Worm (Caenorhabditis elegans) whole organism, L1 larva: ENCODE data around the gene F54C9.7.

Source experiments
- C04F5.9 ChIP-seq: sonication (generic microtip); optimal IDR thresholded peaks from 2 replicates; lab custom pipeline; 2016; ENCODE audit warnings: missing genetic modification characterization, missing compliant biosample characterization
- C16A3.4 ChIP-seq: fragments of 150-350 bp; optimal IDR thresholded peaks from 2 replicates; lab custom pipeline; 2014; ENCODE audit warnings: missing biosample characterization, missing genetic modification characterization
- C34B4.2 ChIP-seq: sonication (generic microtip); optimal IDR thresholded peaks from 2 replicates; lab custom pipeline; 2017; ENCODE audit warnings: mild to moderate bottlenecking, missing genetic modification characterization, missing compliant biosample characterization
- F16B12.6 ChIP-seq: fragments of 150-350 bp; optimal IDR thresholded peaks from 2 replicates; lab custom pipeline; 2014; ENCODE audit warnings: missing biosample characterization, missing genetic modification characterization
- Y116A8C.19 ChIP-seq: sonication (generic microtip); optimal IDR thresholded peaks from 2 replicates; lab custom pipeline; 2016; ENCODE audit warnings: missing compliant biosample characterization, missing genetic modification characterization, borderline replicate concordance
- alr-1 ChIP-seq: fragments of 200-800 bp; sonication (Bioruptor generic); optimal IDR thresholded peaks from 2 replicates; lab custom pipeline; 2018; ENCODE audit warnings: borderline replicate concordance, mild to moderate bottlenecking, missing genetic modification characterization, missing compliant biosample characterization
- ama-1 ChIP-seq: fragments of 150-350 bp; optimal IDR thresholded peaks from 2 replicates; lab custom pipeline; 2014
- blmp-1 ChIP-seq: fragments of 150-350 bp; optimal IDR thresholded peaks from 2 replicates; lab custom pipeline; 2014; ENCODE audit warnings: missing biosample characterization, missing genetic modification characterization
- ceh-82 ChIP-seq, 3 experiments: fragments of 150-350 bp in 1 of 3; sonication (generic microtip) in 2 of 3; optimal IDR thresholded peaks; 2 replicates each; lab custom pipeline; 2014 to 2017; ENCODE audit warnings: missing biosample characterization in 3 of 3, missing genetic modification characterization in 3 of 3
- ceh-88 ChIP-seq: fragments of 200-800 bp; sonication (Bioruptor generic); IDR thresholded peaks from 2 replicates; pipeline ENCODE4 v1.3.6; 2022; ENCODE audit warnings: missing genetic modification characterization, missing compliant biosample characterization
- ces-1 ChIP-seq: fragments of 150-350 bp; optimal IDR thresholded peaks from 2 replicates; lab custom pipeline; 2014; ENCODE audit warnings: missing biosample characterization, missing genetic modification reagents, missing genetic modification characterization
- dpl-1 ChIP-seq, 3 experiments: fragments of 150-350 bp in 2 of 3; sonication (generic microtip) in 1 of 3; optimal IDR thresholded peaks; 2 replicates each; lab custom pipeline; 2014 to 2017; ENCODE audit warnings: missing biosample characterization in 3 of 3, missing genetic modification characterization in 3 of 3, missing genetic modification reagents in 3 of 3
- efl-1 ChIP-seq, 4 experiments: fragments of 150-350 bp; optimal IDR thresholded peaks in 3 of 4; peaks in 1 of 4; 1 replicate in 1 of 4; 2 replicates in 3 of 4; lab custom pipeline; 2014; ENCODE audit warnings: missing biosample characterization in 2 of 4, missing genetic modification characterization in 2 of 4, missing genetic modification reagents in 2 of 4
- efl-3 ChIP-seq: fragments of 200-800 bp; sonication (Bioruptor generic); optimal IDR thresholded peaks from 2 replicates; lab custom pipeline; 2018; ENCODE audit warnings: mild to moderate bottlenecking, missing genetic modification characterization, missing compliant biosample characterization
- egl-13 ChIP-seq: sonication (generic microtip); optimal IDR thresholded peaks from 2 replicates; lab custom pipeline; 2016; ENCODE audit warnings: missing genotype, missing genetic modification reagents, missing genetic modification characterization, missing compliant biosample characterization
- elt-2 ChIP-seq: sonication (generic microtip); optimal IDR thresholded peaks from 2 replicates; lab custom pipeline; 2016; ENCODE audit warnings: missing genetic modification characterization, mild to moderate bottlenecking, inconsistent platforms, missing compliant biosample characterization, missing genetic modification reagents
- elt-3 ChIP-seq, 6 experiments: fragments of 150-350 bp in 1 of 6; sonication (generic microtip); optimal IDR thresholded peaks; 2 replicates each; lab custom pipeline; 2017 to 2018; ENCODE audit warnings: missing biosample characterization in 6 of 6, missing genetic modification characterization in 6 of 6, inconsistent platforms in 1 of 6
- ets-5 ChIP-seq: fragments of 200-800 bp; sonication (Bioruptor generic); IDR thresholded peaks from 2 replicates; pipeline ENCODE4 v1.3.6; 2022; ENCODE audit warnings: missing genetic modification characterization, missing compliant biosample characterization
- fkh-10 ChIP-seq: sonication (generic microtip); optimal IDR thresholded peaks from 2 replicates; lab custom pipeline; 2017; ENCODE audit warnings: missing biosample characterization, missing genetic modification reagents, missing genetic modification characterization
- fkh-4 ChIP-seq: sonication (generic microtip); optimal IDR thresholded peaks from 2 replicates; lab custom pipeline; 2016; ENCODE audit warnings: missing compliant biosample characterization, missing genetic modification characterization, borderline replicate concordance
- fkh-8 ChIP-seq: sonication (generic microtip); optimal IDR thresholded peaks from 2 replicates; lab custom pipeline; 2016; ENCODE audit warnings: mild to moderate bottlenecking, missing genetic modification characterization, missing compliant biosample characterization
- grh-1 ChIP-seq: fragments of 200-800 bp; sonication (Bioruptor generic); IDR thresholded peaks from 2 replicates; pipeline ENCODE4 v1.3.6; 2022; ENCODE audit warnings: missing genetic modification reagents, missing genetic modification characterization, missing compliant biosample characterization
- hlh-17 ChIP-seq: fragments of 200-800 bp; sonication (Bioruptor generic); optimal IDR thresholded peaks from 2 replicates; lab custom pipeline; 2018; ENCODE audit warnings: missing genetic modification characterization, mild to moderate bottlenecking, missing compliant biosample characterization, moderate library complexity, borderline replicate concordance
- hlh-4 ChIP-seq: sonication (generic microtip); optimal IDR thresholded peaks from 2 replicates; lab custom pipeline; 2016; ENCODE audit warnings: mild to moderate bottlenecking, missing genetic modification characterization, missing compliant biosample characterization
- isw-1 ChIP-seq: fragments of 200-800 bp; sonication (Bioruptor generic); IDR thresholded peaks from 2 replicates; pipeline ENCODE4 v1.3.6; 2022; ENCODE audit warnings: missing genetic modification characterization, missing compliant biosample characterization
- jun-1 ChIP-seq: fragments of 150-350 bp; optimal IDR thresholded peaks from 2 replicates; lab custom pipeline; 2014; ENCODE audit warnings: missing biosample characterization, missing genetic modification reagents, missing genetic modification characterization
- lin-13 ChIP-seq: fragments of 150-350 bp; optimal IDR thresholded peaks from 2 replicates; lab custom pipeline; 2014; ENCODE audit warnings: missing biosample characterization, missing genetic modification reagents, missing genetic modification characterization
- lin-15B ChIP-seq: fragments of 150-350 bp; sonication (generic microtip); optimal IDR thresholded peaks from 3 replicates; lab custom pipeline; 2014; ENCODE audit warnings: missing biosample characterization, missing genetic modification characterization
- lin-35 ChIP-seq, 2 experiments: fragments of 150-350 bp; optimal IDR thresholded peaks; 2 replicates each; lab custom pipeline; 2014; ENCODE audit warnings: missing biosample characterization in 2 of 2, missing genetic modification characterization in 2 of 2, missing genetic modification reagents in 2 of 2
- lin-39 ChIP-seq: fragments of 150-350 bp; optimal IDR thresholded peaks from 2 replicates; lab custom pipeline; 2014; ENCODE audit warnings: missing biosample characterization, missing genetic modification reagents, missing genetic modification characterization
- lir-3 ChIP-seq: sonication (generic microtip); optimal IDR thresholded peaks from 2 replicates; lab custom pipeline; 2016; ENCODE audit warnings: mild to moderate bottlenecking, missing genetic modification characterization, moderate library complexity, missing compliant biosample characterization; ENCODE audit not compliant: poor library complexity
- lsy-2 ChIP-seq, 2 experiments: fragments of 150-350 bp; optimal IDR thresholded peaks; 2 replicates each; lab custom pipeline; 2014; ENCODE audit warnings: missing biosample characterization in 2 of 2, missing genetic modification characterization in 2 of 2
- mab-9 ChIP-seq: fragments of 200-800 bp; sonication (Bioruptor generic); IDR thresholded peaks from 2 replicates; pipeline ENCODE4 v1.3.6; 2022; ENCODE audit warnings: missing genetic modification reagents, missing genetic modification characterization, missing compliant biosample characterization
- nhr-20 ChIP-seq: sonication (generic microtip); optimal IDR thresholded peaks from 2 replicates; lab custom pipeline; 2016; ENCODE audit warnings: mild to moderate bottlenecking, missing genetic modification characterization, missing compliant biosample characterization
- nhr-237 ChIP-seq: fragments of 150-350 bp; optimal IDR thresholded peaks from 2 replicates; lab custom pipeline; 2014; ENCODE audit warnings: missing biosample characterization, missing genetic modification characterization
- nhr-47 ChIP-seq: sonication (generic microtip); optimal IDR thresholded peaks from 2 replicates; lab custom pipeline; 2016; ENCODE audit warnings: mild to moderate bottlenecking, missing genetic modification characterization, moderate library complexity, missing compliant biosample characterization
- nhr-71 ChIP-seq: sonication (generic microtip); optimal IDR thresholded peaks from 2 replicates; lab custom pipeline; 2016; ENCODE audit warnings: mild to moderate bottlenecking, missing genetic modification characterization, moderate library complexity, missing compliant biosample characterization
- nhr-76 ChIP-seq: sonication (generic microtip); optimal IDR thresholded peaks from 2 replicates; lab custom pipeline; 2017; ENCODE audit warnings: missing biosample characterization, missing genetic modification characterization
- nhr-84 ChIP-seq: sonication (generic microtip); optimal IDR thresholded peaks from 2 replicates; lab custom pipeline; 2017; ENCODE audit warnings: missing biosample characterization, missing genetic modification characterization
- nhr-85 ChIP-seq: sonication (generic microtip); peaks from one replicate; lab custom pipeline; 2016; ENCODE audit warnings: missing genetic modification characterization, inconsistent platforms, missing compliant biosample characterization
- pax-3 ChIP-seq: fragments of 200-800 bp; sonication (Bioruptor generic); optimal IDR thresholded peaks from 2 replicates; lab custom pipeline; 2018; ENCODE audit warnings: mild to moderate bottlenecking, missing genetic modification characterization, moderate library complexity, missing compliant biosample characterization
- pqm-1 ChIP-seq: sonication (generic microtip); optimal IDR thresholded peaks from 3 replicates; lab custom pipeline; 2017; ENCODE audit warnings: missing biosample characterization, missing genetic modification characterization
- rnt-1 ChIP-seq: sonication (generic microtip); optimal IDR thresholded peaks from 2 replicates; lab custom pipeline; 2016; ENCODE audit warnings: mild to moderate bottlenecking, missing genetic modification characterization, moderate library complexity, missing compliant biosample characterization
- skn-1 ChIP-seq: fragments of 150-350 bp; optimal IDR thresholded peaks from 2 replicates; lab custom pipeline; 2014; ENCODE audit warnings: missing biosample characterization, missing genetic modification characterization
- snpc-4 ChIP-seq: fragments of 150-350 bp; optimal IDR thresholded peaks from 2 replicates; lab custom pipeline; 2014; ENCODE audit warnings: missing biosample characterization, missing genetic modification characterization
- snu-23 ChIP-seq: sonication (generic microtip); optimal IDR thresholded peaks from 2 replicates; lab custom pipeline; 2016; ENCODE audit warnings: missing genetic modification characterization, missing compliant biosample characterization
- sptf-1 ChIP-seq: fragments of 150-350 bp; optimal IDR thresholded peaks from 2 replicates; lab custom pipeline; 2014; ENCODE audit warnings: missing biosample characterization, missing genetic modification characterization
- sup-37 ChIP-seq: fragments of 200-800 bp; sonication (Bioruptor generic); optimal IDR thresholded peaks from 2 replicates; lab custom pipeline; 2018; ENCODE audit warnings: mild to moderate bottlenecking, missing genetic modification characterization, missing compliant biosample characterization
- tlp-1 ChIP-seq: fragments of 150-350 bp; optimal IDR thresholded peaks from 2 replicates; lab custom pipeline; 2014; ENCODE audit warnings: missing biosample characterization, missing genetic modification characterization
- unc-30 ChIP-seq: sonication (generic microtip); optimal IDR thresholded peaks from 2 replicates; lab custom pipeline; 2017; ENCODE audit warnings: missing biosample characterization, missing genetic modification characterization
- xbp-1 ChIP-seq: sonication (generic microtip); optimal IDR thresholded peaks from 2 replicates; lab custom pipeline; 2016; ENCODE audit warnings: missing genetic modification characterization, missing compliant biosample characterization
- zag-1 ChIP-seq: fragments of 150-350 bp; optimal IDR thresholded peaks from 2 replicates; lab custom pipeline; 2014; ENCODE audit warnings: missing biosample characterization, missing genetic modification characterization
- ztf-4 ChIP-seq: fragments of 150-350 bp; optimal IDR thresholded peaks from 2 replicates; lab custom pipeline; 2014; ENCODE audit warnings: missing biosample characterization, missing genetic modification characterization

The F54C9.7 gene

ce11 chrII:8566806-8567266, 6.3 kb upstream of the F54C9.7 start, which contains the start of gene F54C9.3:
F54C9.3 (minus strand) TSS chrII:8566856.
- TF ChIP-seq efl-3 (GFP tag; lab: Kevin White, UChicago) (no peak), C04F5.9 (tag; lab: Kevin White, UChicago) (no peak), lin-15B (no peak), fkh-10 (GFP tag; lab: Kevin White, UChicago) (no peak), ztf-4 (tag; lab: Kevin White, UChicago) (no peak), dpl-1 (GFP tag; optimal IDR thresholded peaks at IDR 0.05; lab: Kevin White, UChicago) (peak in 1 of 3 experiments; percentile 27), nhr-85 (tag; lab: Kevin White, UChicago) (no peak), F16B12.6 (no peak), ces-1 (GFP tag; lab: Kevin White, UChicago) (no peak), lin-13 (GFP tag; lab: Kevin White, UChicago) (no peak), lir-3 (tag; lab: Kevin White, UChicago) (no peak), xbp-1 (tag; lab: Kevin White, UChicago) (no peak), nhr-47 (tag; lab: Kevin White, UChicago) (no peak), tlp-1 (tag; lab: Kevin White, UChicago) (peak; percentile 16), unc-30 (tag; lab: Kevin White, UChicago) (no peak), hlh-17 (no peak), snpc-4 (tag; lab: Kevin White, UChicago) (no peak), lin-39 (tag; lab: Kevin White, UChicago) (no peak), elt-3 (tag; optimal IDR thresholded peaks at IDR 0.05; lab: Kevin White, UChicago) (no peak), fkh-8 (tag; lab: Kevin White, UChicago) (no peak), pax-3 (tag; lab: Kevin White, UChicago) (no peak), ceh-88 (GFP tag; lab: Robert Waterston, UW) (no peak), jun-1 (tag; lab: Kevin White, UChicago) (peak; percentile 30), sptf-1 (tag; lab: Kevin White, UChicago) (no peak), nhr-20 (tag; lab: Kevin White, UChicago) (no peak), isw-1 (GFP tag; lab: Robert Waterston, UW) (no peak), mab-9 (GFP tag; lab: Robert Waterston, UW) (no peak), ceh-82 (tag; optimal IDR thresholded peaks at IDR 0.05; lab: Kevin White, UChicago) (no peak), lsy-2 (tag; optimal IDR thresholded peaks at IDR 0.05; lab: Kevin White, UChicago) (peak in 1 of 2 experiments; percentile 13), zag-1 (tag; lab: Kevin White, UChicago) (no peak), rnt-1 (tag; lab: Kevin White, UChicago) (no peak), nhr-237 (tag; lab: Kevin White, UChicago) (no peak), elt-2 (tag; lab: Kevin White, UChicago) (peak; percentile 85), pqm-1 (tag; lab: Kevin White, UChicago) (peak; percentile 57), sup-37 (GFP tag; lab: Kevin White, UChicago) (no peak), C34B4.2 (no peak), ets-5 (GFP tag; lab: Robert Waterston, UW) (no peak), skn-1 (tag; lab: Kevin White, UChicago) (no peak), ama-1 (lab: Kevin White, UChicago) (peak; percentile 1), nhr-71 (tag; lab: Kevin White, UChicago) (no peak), C16A3.4 (tag; lab: Kevin White, UChicago) (no peak), lin-35 (GFP tag; optimal IDR thresholded peaks at IDR 0.05; lab: Kevin White, UChicago) (peak in 1 of 2 experiments; percentile 54), snu-23 (GFP tag; lab: Kevin White, UChicago) (no peak), alr-1 (tag; lab: Kevin White, UChicago) (no peak), nhr-84 (tag; lab: Kevin White, UChicago) (no peak), nhr-76 (tag; lab: Kevin White, UChicago) (no peak), hlh-4 (tag; lab: Kevin White, UChicago) (no peak), blmp-1 (tag; lab: Kevin White, UChicago) (no peak), Y116A8C.19 (tag; lab: Kevin White, UChicago) (no peak), grh-1 (GFP tag; lab: Robert Waterston, UW) (no peak), efl-1 (optimal IDR thresholded peaks at IDR 0.05; lab: Kevin White, UChicago) (no peak), efl-1 (GFP tag; optimal IDR thresholded peaks at IDR 0.05 in 1 of 2; lab: Kevin White, UChicago) (peak in 1 of 2 experiments; percentile 92), egl-13 (tag; lab: Kevin White, UChicago) (no peak), fkh-4 (no peak)
